Fruit fly (Drosophila melanogaster): ENCODE results near the gene CG11317.

The CG11317 gene

DNA sequence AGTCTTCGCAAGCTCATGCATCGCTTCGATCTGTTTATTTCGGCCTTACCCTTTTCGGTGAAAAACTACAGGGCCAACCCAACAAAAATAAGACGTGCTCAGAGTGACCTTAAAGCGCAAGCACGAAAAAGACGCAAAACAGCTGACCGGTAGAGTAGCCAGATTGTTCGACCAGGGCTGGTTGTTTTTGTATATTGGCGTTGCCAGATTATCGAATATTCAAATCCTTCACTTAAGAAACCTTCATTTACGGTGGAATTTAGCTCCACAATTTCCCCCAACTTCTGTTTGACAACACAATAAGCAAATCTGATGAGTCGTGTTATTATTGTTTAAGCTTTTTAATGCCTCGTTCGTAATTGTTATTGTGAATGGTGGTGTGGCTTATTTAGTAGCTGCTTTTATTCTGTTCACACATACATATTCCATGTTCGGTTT, 43.3 kb downstream of the CG11317 start, which contains the start of gene Chchd3 (continued):
- TF ChIP-seq CG6791 (GFP tag; IDR thresholded peaks at IDR 0.05; ENCODE audit: partially characterized antibody) (peak; percentile 44; the same call in 2 of the 3 replicates), CG17186 (GFP tag; optimal IDR thresholded peaks at IDR 0.05) (peak; percentile 21), amos (GFP tag; IDR thresholded peaks at IDR 0.05; ENCODE audit: partially characterized antibody) (peak; percentile 24; the same call in 1 of the 2 replicates), ci (GFP tag; IDR thresholded peaks at IDR 0.05) (peak; percentile 49; the same call in 1 of the 3 replicates), nerfin-1 (tag; optimal IDR thresholded peaks at IDR 0.05) (peak; percentile 30), mld (GFP tag; IDR thresholded peaks at IDR 0.05; ENCODE audit: partially characterized antibody) (0 out of 3 replicates have a peak, but pooled peaks have one; percentile 17), CG12744 (GFP tag; optimal IDR thresholded peaks at IDR 0.05) (no peak), lilli (GFP tag; optimal IDR thresholded peaks at IDR 0.05) (peak; percentile 15), stwl (tag; optimal IDR thresholded peaks at IDR 0.05) (peak; percentile 87), CG34224 (GFP tag; IDR thresholded peaks at IDR 0.05; ENCODE audit: partially characterized antibody) (peak; percentile 31; the same call in 2 of the 3 replicates), CG8765 (GFP tag; IDR thresholded peaks at IDR 0.05) (no peak), CG14050 (GFP tag; IDR thresholded peaks at IDR 0.05) (no peak), CG18011 (GFP tag; optimal IDR thresholded peaks at IDR 0.05) (no peak), Sry-β (GFP tag; optimal IDR thresholded peaks at IDR 0.05) (no peak), CG34422 (GFP tag; IDR thresholded peaks at IDR 0.05) (peak; percentile 54; the same call in 1 of the 3 replicates), CG12659 (GFP tag; optimal IDR thresholded peaks at IDR 0.05) (peak; percentile 58), CG13894 (tag; optimal IDR thresholded peaks at IDR 0.05) (peak; percentile 46), CG8944 (GFP tag; optimal IDR thresholded peaks at IDR 0.05) (peak; percentile 37), ken (GFP tag; IDR thresholded peaks at IDR 0.05) (no peak), CG2120 (GFP tag; optimal IDR thresholded peaks at IDR 0.05) (peak; percentile 18), CG1792 (GFP tag; optimal IDR thresholded peaks at IDR 0.05) (no peak), CG13287 (GFP tag; IDR thresholded peaks at IDR 0.05; ENCODE audit: partially characterized antibody) (peak; percentile 54; the same call in 1 of the 2 replicates), inv (GFP tag; IDR thresholded peaks at IDR 0.05; ENCODE audit: partially characterized antibody) (peak; percentile 18; the same call in 1 of the 2 replicates), CG15514 (GFP tag; optimal IDR thresholded peaks at IDR 0.05) (peak; percentile 83), MESR4 (GFP tag; optimal IDR thresholded peaks at IDR 0.05) (peak; percentile 69), lov (optimal IDR thresholded peaks at IDR 0.05) (no peak), lov (GFP tag; IDR thresholded peaks at IDR 0.05) (peak; percentile 16; the same call in 1 of the 3 replicates), vvl (GFP tag; IDR thresholded peaks at IDR 0.05) (peak; percentile 57), bigmax (GFP tag; optimal IDR thresholded peaks at IDR 0.05) (peak; percentile 6), nmo (GFP tag; optimal IDR thresholded peaks at IDR 0.05) (peak; percentile 31), CG7987 (GFP tag; optimal IDR thresholded peaks at IDR 0.05) (peak; percentile 3), Elba2 (GFP tag; optimal IDR thresholded peaks at IDR 0.05) (peak; percentile 31), ato (GFP tag; IDR thresholded peaks at IDR 0.05; ENCODE audit: partially characterized antibody) (0 out of 2 replicates have a peak, but pooled peaks have one; percentile 32), chm (GFP tag; IDR thresholded peaks at IDR 0.05) (0 out of 2 replicates have a peak, but pooled peaks have one; percentile 30), BEAF-32 (GFP tag; optimal IDR thresholded peaks at IDR 0.05) (peak; percentile 53), CG33557 (GFP tag; optimal IDR thresholded peaks at IDR 0.05) (peak; percentile 1), NFAT (GFP tag; IDR thresholded peaks at IDR 0.05) (peak; percentile 20; the same call in 1 of the 2 replicates), CG12236 (GFP tag; optimal IDR thresholded peaks at IDR 0.05) (peak; percentile 7), CG12391 (tag; optimal IDR thresholded peaks at IDR 0.05) (peak; percentile 24), z (GFP tag; IDR thresholded peaks at IDR 0.05) (0 out of 3 replicates have a peak, but pooled peaks have one; percentile 41), CG14860 (GFP tag; IDR thresholded peaks at IDR 0.05; ENCODE audit: partially characterized antibody) (no peak), Rfx (GFP tag; IDR thresholded peaks at IDR 0.05) (no peak), dpn (GFP tag; optimal IDR thresholded peaks at IDR 0.05) (peak; percentile 11 to 55), gcm (GFP tag; optimal IDR thresholded peaks at IDR 0.05) (no peak), Kr (GFP tag; optimal IDR thresholded peaks at IDR 0.05) (no peak), sens-2 (GFP tag; IDR thresholded peaks at IDR 0.05) (no peak), Med (GFP tag) (peak; percentile 80), pan (optimal IDR thresholded peaks at IDR 0.05) (no peak), pan (GFP tag; optimal IDR thresholded peaks at IDR 0.05 in 1 of 2, IDR thresholded peaks at IDR 0.05 in 1 of 2) (no peak)
